Worm (Caenorhabditis elegans): ENCODE measurements around the gene Y38C1AA.6.

DNA sequence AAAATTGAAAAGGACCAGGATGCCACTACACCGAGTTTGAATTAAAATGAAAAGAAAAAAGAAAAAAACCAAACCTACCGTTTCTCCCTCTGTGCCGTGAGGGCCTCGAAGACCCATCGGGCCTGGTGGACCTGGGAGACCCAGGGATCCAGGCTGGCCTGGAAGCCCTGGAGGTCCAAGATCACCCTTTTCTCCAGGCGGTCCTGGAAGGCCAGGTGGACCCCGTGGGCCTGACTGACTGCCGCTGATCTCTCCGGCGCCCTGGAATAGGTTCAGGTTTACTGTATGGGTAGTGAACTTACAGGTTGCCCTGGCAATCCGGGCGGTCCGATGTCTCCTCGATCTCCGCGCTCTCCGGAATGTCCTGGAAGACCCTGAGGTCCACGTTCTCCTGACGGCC, 23.0 kb upstream of the Y38C1AA.6 start:
- no peak for TF ChIP-seq egl-27 (tag; optimal IDR thresholded peaks at IDR 0.05)
- TF ChIP-seq lir-3 (tag; optimal IDR thresholded peaks at IDR 0.05): no peak
- no peak for TF ChIP-seq snpc-4 (tag; optimal IDR thresholded peaks at IDR 0.05)
- TF ChIP-seq mdl-1 (tag; optimal IDR thresholded peaks at IDR 0.05): no peak
- no peak for TF ChIP-seq unc-130 (GFP tag; optimal IDR thresholded peaks at IDR 0.05)
- TF ChIP-seq R02D3.7 (tag; optimal IDR thresholded peaks at IDR 0.05): no peak
- TF ChIP-seq ZK546.5 (tag; optimal IDR thresholded peaks at IDR 0.05): no peak
- no peak for TF ChIP-seq ztf-11 (tag; optimal IDR thresholded peaks at IDR 0.05)
- no peak for TF ChIP-seq T20F7.1 (GFP tag; optimal IDR thresholded peaks at IDR 0.05)
